Fruit fly (Drosophila melanogaster): ENCODE results near the gene Mst87F.

Mst87F gene

DNA sequence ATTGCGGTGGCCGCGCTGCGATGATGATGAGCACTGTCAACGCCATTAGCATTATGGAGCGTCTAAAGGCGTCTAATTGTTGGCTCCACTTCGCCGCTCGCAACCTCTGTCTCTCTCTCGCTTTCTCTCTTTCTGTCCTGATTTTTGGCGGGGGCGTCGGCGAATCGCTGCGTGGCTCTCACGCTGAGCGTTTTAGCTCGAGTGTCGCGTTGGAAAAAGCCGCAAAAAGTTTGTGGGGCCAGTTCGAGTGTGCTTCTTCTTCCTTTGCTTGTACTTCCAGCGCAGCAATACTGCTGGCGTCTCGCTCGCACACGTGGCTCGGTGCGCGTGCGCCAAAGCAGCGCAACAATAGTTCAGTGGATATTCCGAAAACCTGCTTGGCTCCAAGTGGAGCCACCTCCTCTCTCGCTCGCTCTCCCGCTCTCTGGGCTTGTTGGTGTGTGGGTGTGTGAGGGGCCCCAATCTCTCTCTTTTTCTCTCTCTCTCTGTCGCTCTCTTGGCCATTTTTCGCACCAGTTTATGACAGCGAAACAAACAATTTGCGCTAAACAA lies 47.1 kb upstream of the Mst87F start, which contains the start of gene E5 (continued):
- TF ChIP-seq CTCF (GFP tag; optimal IDR thresholded peaks at IDR 0.05) (no peak), H2.0 (GFP tag; IDR thresholded peaks at IDR 0.05) (no peak), phol (tag; optimal IDR thresholded peaks at IDR 0.05) (no peak), CG11695 (GFP tag; IDR thresholded peaks at IDR 0.05) (peak; percentile 28; the same call in 1 of the 3 replicates), ranshi (GFP tag; IDR thresholded peaks at IDR 0.05) (no peak), CG32532 (GFP tag; IDR thresholded peaks at IDR 0.05) (peak; percentile 31; the same call in 1 of the 2 replicates), CG14014 (GFP tag; IDR thresholded peaks at IDR 0.05) (no peak), CG10321 (GFP tag; IDR thresholded peaks at IDR 0.05) (peak; percentile 99), gsb (GFP tag; IDR thresholded peaks at IDR 0.05) (no peak), Neu2 (GFP tag; optimal IDR thresholded peaks at IDR 0.05; ENCODE audit: borderline replicate concordance) (no peak), Fer2 (tag; optimal IDR thresholded peaks at IDR 0.05) (no peak), CG7839 (tag; optimal IDR thresholded peaks at IDR 0.05) (no peak), Ada2b (GFP tag; IDR thresholded peaks at IDR 0.05) (no peak), chn (GFP tag; optimal IDR thresholded peaks at IDR 0.05) (no peak), CG16815 (GFP tag; optimal IDR thresholded peaks at IDR 0.05) (no peak), CG16863 (GFP tag; optimal IDR thresholded peaks at IDR 0.05) (no peak), CG13287 (GFP tag; IDR thresholded peaks at IDR 0.05; ENCODE audit: partially characterized antibody) (peak; percentile 58; the same call in 1 of the 2 replicates), MBD-R2 (GFP tag; IDR thresholded peaks at IDR 0.05) (0 out of 2 replicates have a peak, but pooled peaks have one; percentile 10), crp (GFP tag; optimal IDR thresholded peaks at IDR 0.05) (no peak), Adf1 (GFP tag; IDR thresholded peaks at IDR 0.05) (peak; percentile 75), org-1 (GFP tag; optimal IDR thresholded peaks at IDR 0.05) (no peak), sna (GFP tag; IDR thresholded peaks at IDR 0.05; ENCODE audit: partially characterized antibody) (peak; percentile 67), Kr (GFP tag; optimal IDR thresholded peaks at IDR 0.05) (no peak), CG34224 (GFP tag; IDR thresholded peaks at IDR 0.05; ENCODE audit: partially characterized antibody) (peak; percentile 68; the same call in 2 of the 3 replicates), tx (GFP tag; optimal IDR thresholded peaks at IDR 0.05) (no peak), toy (GFP tag; IDR thresholded peaks at IDR 0.05) (no peak), hbn (GFP tag; IDR thresholded peaks at IDR 0.05; ENCODE audit: partially characterized antibody) (0 out of 2 replicates have a peak, but pooled peaks have one; percentile 23), Hmx (GFP tag; optimal IDR thresholded peaks at IDR 0.05) (no peak), ara (GFP tag; IDR thresholded peaks at IDR 0.05) (no peak), BtbVII (GFP tag; optimal IDR thresholded peaks at IDR 0.05) (no peak), ac (GFP tag; optimal IDR thresholded peaks at IDR 0.05) (no peak), CG11560 (tag; IDR thresholded peaks at IDR 0.05) (no peak), CG2889 (GFP tag; IDR thresholded peaks at IDR 0.05) (no peak), Nf-YA (GFP tag; IDR thresholded peaks at IDR 0.05) (peak; percentile 94)

DNA sequence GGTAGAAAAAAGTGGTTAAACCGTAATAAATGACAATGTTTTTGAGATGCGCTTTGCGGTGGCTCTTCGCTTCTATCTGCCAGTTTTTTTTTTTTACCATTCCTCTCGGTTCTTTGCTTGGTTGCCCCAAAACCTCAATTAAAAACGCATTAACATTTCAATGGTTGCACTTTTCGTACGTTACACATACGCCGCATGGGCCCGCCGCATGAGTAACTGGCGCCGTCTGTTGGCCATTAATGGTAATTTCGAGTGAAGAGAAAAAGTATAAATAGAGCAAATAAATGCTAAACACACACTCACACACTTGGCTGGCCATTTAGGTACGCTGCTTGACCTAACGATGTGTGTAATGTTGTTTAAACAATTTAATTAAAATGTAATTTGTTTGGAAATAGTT lies 44.4 kb upstream of the Mst87F start:
- TF ChIP-seq E2f1 (GFP tag; IDR thresholded peaks at IDR 0.05), result no peak
- no peak for TF ChIP-seq Hr78 (GFP tag; optimal IDR thresholded peaks at IDR 0.05)
- peak; percentile 48 for TF ChIP-seq zen (tag; optimal IDR thresholded peaks at IDR 0.05)
- no peak for TF ChIP-seq CrebB (tag; optimal IDR thresholded peaks at IDR 0.05)
- no peak for TF ChIP-seq Sox102F (GFP tag; optimal IDR thresholded peaks at IDR 0.05)
- TF ChIP-seq CG7372 (GFP tag; IDR thresholded peaks at IDR 0.05), result peak; percentile 51; the same call in 1 of the 2 replicates
- TF ChIP-seq CTCF (GFP tag; optimal IDR thresholded peaks at IDR 0.05), result peak; percentile 80
